Fruit fly (Drosophila melanogaster) S2 (cell line): Measurements from ENCODE around the gene CG10445.

Source experiments
- CG8478 ChIP-seq: fragments of >200 bp; optimal IDR thresholded peaks from 2 replicates; lab custom pipeline; 2018
- CTCF ChIP-seq, 2 experiments: fragments of >200 bp; optimal IDR thresholded peaks; 2 replicates each; lab custom pipeline; 2018

CG10445 gene

dm6 chr3R:7947349-7947748 is 27.2 kb upstream of the CG10445 start:
- TF ChIP-seq CG8478 (lab: Kevin White, UChicago): no peak
- TF ChIP-seq CTCF (optimal IDR thresholded peaks at IDR 0.05; lab: Kevin White, UChicago): no peak

- no peak for TF ChIP-seq CG8478 (lab: Kevin White, UChicago)
These were observed 24.7 kb upstream of the CG10445 start for dm6 chr3R:7944699-7945349.

- TF ChIP-seq CG8478 (lab: Kevin White, UChicago) (no peak), CTCF (optimal IDR thresholded peaks at IDR 0.05; lab: Kevin White, UChicago) (peak in 1 of 2 experiments; percentile 14)
These were observed 16.8 kb upstream of the CG10445 start for dm6 chr3R:7936786-7937363.

- no peak for TF ChIP-seq CG8478 (lab: Kevin White, UChicago)
- TF ChIP-seq CTCF (optimal IDR thresholded peaks at IDR 0.05; lab: Kevin White, UChicago): no peak
These were observed 6.3 kb upstream of the CG10445 start for dm6 chr3R:7926354-7926753.

- TF ChIP-seq CG8478 (lab: Kevin White, UChicago): no peak
- TF ChIP-seq CTCF (optimal IDR thresholded peaks at IDR 0.05; lab: Kevin White, UChicago): no peak
These were observed 6.5 kb downstream of the CG10445 start, which contains the start of gene kipf for dm6 chr3R:7913551-7913950. Gene kipf (plus strand): TSS chr3R:7913851.

DNA sequence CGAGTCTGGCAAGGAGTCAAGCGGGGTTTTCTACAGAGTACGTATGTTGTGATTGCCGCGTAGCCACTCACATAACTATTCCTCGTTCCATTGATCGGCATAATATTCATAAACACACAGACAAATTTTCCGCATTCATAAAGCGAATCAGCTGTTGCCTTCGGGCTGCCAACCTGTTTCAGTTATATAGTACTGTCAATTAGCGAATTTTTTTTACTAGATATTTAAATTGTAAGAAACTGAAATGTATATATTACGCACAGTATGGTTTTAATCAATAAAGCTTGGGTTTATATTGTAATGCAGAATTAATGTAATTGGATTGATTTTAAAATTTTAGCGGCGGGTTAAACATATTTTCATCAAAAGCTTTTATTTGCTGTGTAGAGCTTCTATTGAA is 7.0 kb downstream of the CG10445 start, which contains the start of gene Rfk:
Gene Rfk, minus strand, starts transcription at position 152 of the 400 bp plus-strand sequence.
- no peak for TF ChIP-seq CTCF (optimal IDR thresholded peaks at IDR 0.05; lab: Kevin White, UChicago)
- no peak for TF ChIP-seq CG8478 (lab: Kevin White, UChicago)

DNA sequence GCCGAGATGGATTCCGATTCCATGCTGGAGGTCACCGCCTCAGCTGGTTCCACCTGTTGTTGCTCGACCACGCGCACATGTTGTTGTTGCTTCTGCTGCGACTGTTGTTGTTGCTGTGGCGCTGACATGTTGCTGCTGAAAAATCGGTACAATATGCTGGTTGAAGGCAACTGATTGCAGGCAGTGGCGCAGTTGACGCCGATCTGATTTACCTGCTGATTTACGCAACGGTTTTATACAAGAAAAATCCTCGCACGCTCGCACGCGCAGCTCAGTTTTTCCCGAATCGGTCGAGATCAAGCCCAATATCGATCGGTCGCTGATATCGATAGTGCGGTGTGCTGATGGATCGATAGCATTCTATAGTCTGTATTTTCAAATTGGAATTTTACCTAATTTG is 8.6 kb downstream of the CG10445 start, which contains the start of gene Prat:
Gene Prat, minus strand, starts transcription at position 298 of the 400 bp plus-strand sequence.
- TF ChIP-seq CTCF (optimal IDR thresholded peaks at IDR 0.05; lab: Kevin White, UChicago): no peak
- no peak for TF ChIP-seq CG8478 (lab: Kevin White, UChicago)

- TF ChIP-seq CG8478 (lab: Kevin White, UChicago) (no peak), CTCF (optimal IDR thresholded peaks at IDR 0.05; lab: Kevin White, UChicago) (peak; percentile 7 to 29)
These were observed 12.8 kb downstream of the CG10445 start, which contains the start of the genes Taf7 and EMC1 for dm6 chr3R:7907311-7907710. Gene Taf7 (plus strand): TSS chr3R:7907333. Gene EMC1 (minus strand): TSS chr3R:7907363.

- TF ChIP-seq CG8478 (lab: Kevin White, UChicago): no peak
- TF ChIP-seq CTCF (optimal IDR thresholded peaks at IDR 0.05; lab: Kevin White, UChicago): no peak
These were observed 17.7 kb downstream of the CG10445 start, which contains the start of gene mRpS9 for dm6 chr3R:7902313-7902872. Gene mRpS9 (minus strand): TSS chr3R:7902667.

- no peak for TF ChIP-seq CTCF (optimal IDR thresholded peaks at IDR 0.05; lab: Kevin White, UChicago)
- TF ChIP-seq CG8478 (lab: Kevin White, UChicago): no peak
These were observed 20.8 kb downstream of the CG10445 start for dm6 chr3R:7899277-7899676.

DNA sequence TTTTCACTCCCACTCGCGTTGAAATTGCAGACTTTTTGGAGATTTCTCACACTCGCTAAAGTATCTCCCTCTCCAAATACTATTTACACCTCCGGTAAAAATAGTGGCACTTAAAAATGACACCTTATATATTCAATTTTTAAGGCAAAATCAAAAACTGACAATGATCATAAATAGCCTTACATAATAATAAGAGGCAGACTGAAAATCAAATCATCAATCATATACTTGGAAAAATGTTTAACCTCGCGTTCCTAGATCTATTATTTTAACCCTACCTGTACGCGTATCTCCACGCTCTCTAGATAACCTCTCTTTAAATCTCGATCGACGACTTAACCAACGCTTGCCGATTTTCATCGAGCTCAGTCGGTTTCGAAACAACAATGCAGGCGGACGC is 24.6 kb downstream of the CG10445 start:
- no peak for TF ChIP-seq CG8478 (lab: Kevin White, UChicago)
- no peak for TF ChIP-seq CTCF (optimal IDR thresholded peaks at IDR 0.05; lab: Kevin White, UChicago)

DNA sequence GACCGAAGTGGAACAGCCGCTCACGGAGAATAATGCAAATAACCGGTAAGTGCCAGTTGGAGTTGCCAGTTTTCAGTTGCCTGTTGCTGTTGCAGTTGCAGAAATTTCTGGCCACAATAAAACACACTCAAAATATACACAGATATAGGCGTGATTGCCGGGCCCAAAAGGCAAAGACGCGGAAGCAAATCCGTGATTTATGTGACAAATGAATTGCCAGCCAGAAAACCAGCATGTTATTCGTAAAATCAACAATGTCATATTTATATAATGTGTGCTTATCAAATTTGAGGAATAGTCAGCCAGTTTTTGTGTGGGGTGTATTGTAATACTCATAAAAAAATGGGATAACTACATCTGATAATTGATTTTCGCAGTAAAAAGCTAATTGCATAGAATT is 25.5 kb downstream of the CG10445 start:
- no peak for TF ChIP-seq CG8478 (lab: Kevin White, UChicago)
- no peak for TF ChIP-seq CTCF (optimal IDR thresholded peaks at IDR 0.05; lab: Kevin White, UChicago)

DNA sequence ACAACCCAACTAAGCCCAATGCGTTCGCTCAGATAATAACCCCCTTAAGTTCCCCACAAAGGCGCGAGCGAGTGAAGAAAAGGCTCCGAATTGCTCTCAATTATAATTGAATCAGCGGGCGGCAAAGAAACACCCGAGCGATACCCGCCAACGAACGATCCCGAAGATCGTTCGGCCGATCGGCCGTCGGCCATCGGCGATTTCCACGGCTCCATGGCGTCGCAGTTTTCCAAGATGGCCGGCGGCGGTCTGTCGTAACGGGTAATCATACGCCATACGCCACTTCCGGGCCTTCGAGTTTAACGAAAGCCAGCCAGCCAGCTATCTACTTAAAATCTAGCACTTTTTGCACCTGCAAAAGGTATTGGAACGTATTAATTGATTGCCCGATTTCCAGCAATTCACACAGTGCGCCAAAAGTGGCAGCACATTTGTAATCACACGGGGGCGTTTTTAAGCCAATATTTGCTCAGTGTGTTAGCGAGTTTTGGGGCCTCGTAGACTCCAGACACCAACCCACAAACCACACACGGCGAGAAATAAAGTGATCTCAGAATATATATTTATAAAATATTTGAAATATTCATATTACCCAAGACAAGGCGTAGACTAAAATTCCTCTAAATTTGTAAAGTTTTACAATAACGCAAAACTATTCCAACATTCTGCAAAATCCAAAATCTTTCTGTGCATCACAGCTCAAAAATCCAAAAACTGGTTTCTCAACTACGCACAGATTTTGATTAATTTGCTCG is 27.7 kb downstream of the CG10445 start:
- no peak for TF ChIP-seq CG8478 (lab: Kevin White, UChicago)
- no peak for TF ChIP-seq CTCF (optimal IDR thresholded peaks at IDR 0.05; lab: Kevin White, UChicago)

DNA sequence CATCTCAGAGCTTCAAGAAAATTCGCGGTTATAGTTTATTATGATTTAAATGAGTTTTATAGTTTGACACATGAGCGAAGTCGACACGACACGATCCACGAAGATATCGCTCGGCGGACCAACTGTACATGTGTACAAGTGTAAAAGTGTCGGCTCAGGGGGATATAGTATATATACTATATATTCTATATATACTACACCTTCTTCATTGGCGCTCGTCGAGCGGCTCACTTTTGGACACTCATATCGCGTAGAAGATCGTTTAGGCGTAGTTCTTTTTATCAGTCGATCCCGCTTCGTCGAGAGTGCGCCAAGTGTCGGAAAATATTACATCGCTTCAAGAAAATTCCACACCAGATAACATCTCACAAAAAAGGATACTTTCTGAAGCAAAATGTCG is 29.1 kb downstream of the CG10445 start, which contains the start of gene wtrw:
Gene wtrw, plus strand, starts transcription at position 301 of the 400 bp plus-strand sequence.
- no peak for TF ChIP-seq CG8478 (lab: Kevin White, UChicago)
- no peak for TF ChIP-seq CTCF (optimal IDR thresholded peaks at IDR 0.05; lab: Kevin White, UChicago)

DNA sequence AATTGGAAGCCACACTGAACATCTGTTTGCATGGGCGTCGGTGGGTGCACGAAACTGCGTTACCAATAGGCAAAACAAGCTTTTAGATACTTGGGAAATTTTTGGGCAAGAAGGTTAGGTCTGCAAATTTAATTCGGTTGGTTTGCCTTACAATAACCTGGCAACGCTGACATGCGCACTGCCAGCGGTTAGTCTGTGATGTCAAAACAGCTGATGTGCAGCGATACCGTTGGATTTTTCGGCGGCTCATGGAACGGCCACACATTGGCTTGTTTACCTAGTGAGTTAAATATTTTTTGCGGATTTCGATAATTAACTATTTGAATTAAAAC is 33.3 kb downstream of the CG10445 start, which contains the start of gene ArgRS-m:
Gene ArgRS-m, plus strand, starts transcription at position 187 of the 332 bp plus-strand sequence.
- peak in 1 of 2 experiments; percentile 8 for TF ChIP-seq CTCF (optimal IDR thresholded peaks at IDR 0.05; lab: Kevin White, UChicago)
- TF ChIP-seq CG8478 (lab: Kevin White, UChicago): no peak
